Worm (Caenorhabditis elegans) whole organism, young adult: Measurements from ENCODE around the gene ZK353.4.
A peak's percentile ranks its signal among the peaks of the same experiment; 100 is the strongest.

ENCODE experiments used
- B0019.2 ChIP-seq: fragments of 200-800 bp; sonication (Bioruptor generic); conservative IDR thresholded peaks from 2 replicates; pipeline ENCODE4 v1.3.6; 2022; ENCODE audit warnings: missing genetic modification reagents, missing genetic modification characterization, missing compliant biosample characterization
- B0336.3 ChIP-seq: fragments of 200-800 bp; sonication (Bioruptor generic); IDR thresholded peaks from 2 replicates; pipeline ENCODE4 v1.3.6; 2022; ENCODE audit warnings: missing genetic modification characterization, missing compliant biosample characterization
- F22D6.2 ChIP-seq: sonication (generic microtip); optimal IDR thresholded peaks from 2 replicates; lab custom pipeline; 2016; ENCODE audit warnings: mild to moderate bottlenecking, missing genetic modification characterization, missing compliant biosample characterization
- F37B4.10 ChIP-seq: fragments of 200-800 bp; sonication (Bioruptor generic); IDR thresholded peaks from 2 replicates; pipeline ENCODE4 v1.3.6; 2022; ENCODE audit warnings: missing genetic modification characterization, missing compliant biosample characterization
- F39B2.1 ChIP-seq: fragments of 200-800 bp; sonication (Bioruptor generic); IDR thresholded peaks from 2 replicates; pipeline ENCODE4 v1.3.6; 2022; ENCODE audit warnings: missing genetic modification reagents, missing genetic modification characterization, missing compliant biosample characterization
- F55B11.4 ChIP-seq: sonication (generic microtip); optimal IDR thresholded peaks from 2 replicates; lab custom pipeline; 2016; ENCODE audit warnings: missing compliant biosample characterization, missing genetic modification characterization, borderline replicate concordance; ENCODE audit not compliant: insufficient read depth
- F57A8.1 ChIP-seq: fragments of 200-800 bp; sonication (Bioruptor generic); optimal IDR thresholded peaks from 2 replicates; lab custom pipeline; 2018; ENCODE audit warnings: mild to moderate bottlenecking, missing genetic modification characterization, moderate library complexity, missing compliant biosample characterization
- Y56A3A.18 ChIP-seq: fragments of 200-800 bp; sonication (Bioruptor generic); IDR thresholded peaks from 2 replicates; pipeline ENCODE4 v1.3.6; 2022; ENCODE audit warnings: missing genetic modification reagents, missing genetic modification characterization, missing compliant biosample characterization
- Y79H2A.3 ChIP-seq: fragments of 200-800 bp; sonication (Bioruptor generic); conservative IDR thresholded peaks from 2 replicates; pipeline ENCODE4 v1.3.6; 2022; ENCODE audit warnings: missing genetic modification reagents, missing genetic modification characterization, missing compliant biosample characterization
- Y95B8A.8 ChIP-seq: fragments of 200-800 bp; sonication (Bioruptor generic); IDR thresholded peaks from 2 replicates; pipeline ENCODE4 v1.3.6; 2022; ENCODE audit warnings: missing genetic modification reagents, missing genetic modification characterization, missing compliant biosample characterization
- aptf-3 ChIP-seq: fragments of 200-800 bp; sonication (Bioruptor generic); IDR thresholded peaks from 2 replicates; pipeline ENCODE4 v1.3.6; 2022; ENCODE audit warnings: missing genetic modification characterization, missing compliant biosample characterization
- attf-3 ChIP-seq: fragments of 200-800 bp; sonication (Bioruptor generic); conservative IDR thresholded peaks from 2 replicates; pipeline ENCODE4 v1.3.6; 2022; ENCODE audit warnings: missing genetic modification reagents, missing genetic modification characterization, missing compliant biosample characterization
- bed-2 ChIP-seq: fragments of 200-800 bp; sonication (Bioruptor generic); IDR thresholded peaks from 2 replicates; pipeline ENCODE4 v1.3.6; 2022; ENCODE audit warnings: missing genetic modification reagents, missing genetic modification characterization, missing compliant biosample characterization
- cebp-1 ChIP-seq, 2 experiments: fragments of 200-800 bp in 1 of 2; sonication (Bioruptor generic) in 1 of 2; sonication (generic microtip) in 1 of 2; IDR thresholded peaks in 1 of 2; optimal IDR thresholded peaks in 1 of 2; 2 replicates each; pipeline versions ENCODE4 v1.3.6 to Lab custom; 2017 to 2022; ENCODE audit warnings: missing compliant biosample characterization in 2 of 2, missing genetic modification characterization in 2 of 2, mild to moderate bottlenecking in 1 of 2, missing genetic modification reagents in 1 of 2, moderate library complexity in 1 of 2
- ceh-100 ChIP-seq: fragments of 200-800 bp; sonication (Bioruptor generic); IDR thresholded peaks from 2 replicates; pipeline ENCODE4 v1.3.6; 2022; ENCODE audit warnings: missing genetic modification reagents, missing genetic modification characterization, missing compliant biosample characterization
- die-1 ChIP-seq: sonication (generic microtip); optimal IDR thresholded peaks from 2 replicates; lab custom pipeline; 2016; ENCODE audit warnings: missing genotype, mild to moderate bottlenecking, missing genetic modification characterization, missing compliant biosample characterization
- dox-1 ChIP-seq: fragments of 200-800 bp; sonication (Bioruptor generic); IDR thresholded peaks from 2 replicates; pipeline ENCODE4 v1.3.6; 2022; ENCODE audit warnings: missing genetic modification reagents, missing genetic modification characterization, missing compliant biosample characterization
- egl-44 ChIP-seq: fragments of 200-800 bp; sonication (Bioruptor generic); IDR thresholded peaks from 2 replicates; pipeline ENCODE4 v1.3.6; 2022; ENCODE audit warnings: missing genetic modification reagents, missing genetic modification characterization, missing compliant biosample characterization
- ekl-4 ChIP-seq: fragments of 200-800 bp; sonication (Bioruptor generic); IDR thresholded peaks from 2 replicates; pipeline ENCODE4 v1.3.6; 2022; ENCODE audit warnings: missing genetic modification reagents, missing genetic modification characterization, missing compliant biosample characterization
- ets-4 ChIP-seq: fragments of 200-800 bp; sonication (Bioruptor generic); optimal IDR thresholded peaks from 2 replicates; lab custom pipeline; 2018; ENCODE audit warnings: mild to moderate bottlenecking, missing genetic modification characterization, missing compliant biosample characterization
- hlh-26 ChIP-seq: fragments of 200-800 bp; sonication (Bioruptor generic); conservative IDR thresholded peaks from 2 replicates; pipeline ENCODE4 v1.3.6; 2022; ENCODE audit warnings: missing genetic modification reagents, missing genetic modification characterization, missing compliant biosample characterization
- hrde-1 ChIP-seq: sonication (generic microtip); optimal IDR thresholded peaks from 2 replicates; lab custom pipeline; 2016; ENCODE audit warnings: missing genetic modification characterization, mild to moderate bottlenecking, missing compliant biosample characterization, moderate library complexity, missing genotype, missing genetic modification reagents, borderline replicate concordance
- lag-1 ChIP-seq: fragments of 200-800 bp; sonication (Bioruptor generic); IDR thresholded peaks from 2 replicates; pipeline ENCODE4 v1.3.6; 2022; ENCODE audit warnings: missing genetic modification reagents, missing genetic modification characterization, missing compliant biosample characterization
- let-607 ChIP-seq, 2 experiments: fragments of 200-800 bp in 1 of 2; sonication (Bioruptor generic) in 1 of 2; sonication (generic microtip) in 1 of 2; optimal IDR thresholded peaks; 2 replicates each; lab custom pipeline; 2016 to 2018; ENCODE audit warnings: mild to moderate bottlenecking in 2 of 2, missing compliant biosample characterization in 2 of 2, missing genetic modification characterization in 2 of 2, moderate library complexity in 2 of 2, missing genotype in 1 of 2
- lsy-27 ChIP-seq: sonication (generic microtip); optimal IDR thresholded peaks from 2 replicates; lab custom pipeline; 2017; ENCODE audit warnings: missing genetic modification characterization, mild to moderate bottlenecking, missing compliant biosample characterization, antibody characterized with exemption, missing genotype, borderline replicate concordance; ENCODE audit not compliant: insufficient read depth
- madf-6 ChIP-seq: fragments of 200-800 bp; sonication (Bioruptor generic); IDR thresholded peaks from 2 replicates; pipeline ENCODE4 v1.3.6; 2022; ENCODE audit warnings: missing genetic modification reagents, missing genetic modification characterization, missing compliant biosample characterization
- mcd-1 ChIP-seq: fragments of 200-800 bp; sonication (Bioruptor generic); IDR thresholded peaks from 2 replicates; pipeline ENCODE4 v1.3.6; 2022; ENCODE audit warnings: missing genetic modification reagents, missing genetic modification characterization, missing compliant biosample characterization
- mes-4 ChIP-seq: sonication (generic microtip); optimal IDR thresholded peaks from 2 replicates; lab custom pipeline; 2016; ENCODE audit warnings: missing genotype, missing genetic modification characterization, missing compliant biosample characterization
- nhr-120 ChIP-seq: fragments of 200-800 bp; sonication (Bioruptor generic); IDR thresholded peaks from 2 replicates; pipeline ENCODE4 v1.3.6; 2022; ENCODE audit warnings: missing genetic modification characterization, missing compliant biosample characterization
- nhr-27 ChIP-seq: fragments of 200-800 bp; sonication (Bioruptor generic); optimal IDR thresholded peaks from 2 replicates; lab custom pipeline; 2018; ENCODE audit warnings: mild to moderate bottlenecking, missing genetic modification characterization, moderate library complexity, missing compliant biosample characterization
- nhr-80 ChIP-seq: sonication (generic microtip); optimal IDR thresholded peaks from 2 replicates; lab custom pipeline; 2016; ENCODE audit warnings: missing genetic modification characterization, missing compliant biosample characterization
- nhr-90 ChIP-seq: sonication (generic microtip); optimal IDR thresholded peaks from 2 replicates; lab custom pipeline; 2016; ENCODE audit warnings: missing genotype, mild to moderate bottlenecking, missing genetic modification characterization, missing compliant biosample characterization
- pbrm-1 ChIP-seq: fragments of 200-800 bp; sonication (Bioruptor generic); IDR thresholded peaks from 2 replicates; pipeline ENCODE4 v1.3.6; 2022; ENCODE audit warnings: missing genetic modification reagents, missing genetic modification characterization, missing compliant biosample characterization
- pha-4 ChIP-seq: fragments of 150-350 bp; sonication (generic microtip); optimal IDR thresholded peaks from 2 replicates; lab custom pipeline; 2014; ENCODE audit warnings: missing biosample characterization, missing genetic modification reagents, missing genetic modification characterization
- repo-1 ChIP-seq: sonication (generic microtip); optimal IDR thresholded peaks from 2 replicates; lab custom pipeline; 2017; ENCODE audit warnings: mild to moderate bottlenecking, missing genetic modification characterization, missing compliant biosample characterization
- rpc-1 ChIP-seq, 2 experiments: fragments of 150-350 bp in 1 of 2; sonication (generic microtip) in 1 of 2; optimal IDR thresholded peaks; 2 replicates each; lab custom pipeline; 2014 to 2018; ENCODE audit warnings: missing biosample characterization in 1 of 2, missing genetic modification characterization in 1 of 2, missing genetic modification reagents in 1 of 2, missing genotype in 1 of 2
- snpc-1.1 ChIP-seq: sonication (generic microtip); optimal IDR thresholded peaks from 2 replicates; lab custom pipeline; 2017; ENCODE audit warnings: missing genetic modification characterization, mild to moderate bottlenecking, missing compliant biosample characterization, antibody characterized with exemption, moderate library complexity, missing genotype, missing genetic modification reagents; ENCODE audit not compliant: insufficient read depth
- snpc-1.3 ChIP-seq: sonication (generic microtip); optimal IDR thresholded peaks from 2 replicates; lab custom pipeline; 2017; ENCODE audit warnings: missing genetic modification characterization, mild to moderate bottlenecking, missing compliant biosample characterization, antibody characterized with exemption, moderate library complexity, missing genotype, missing genetic modification reagents; ENCODE audit not compliant: insufficient read depth
- snpc-3.4 ChIP-seq: sonication (generic microtip); optimal IDR thresholded peaks from 2 replicates; lab custom pipeline; 2017; ENCODE audit warnings: missing genetic modification characterization, mild to moderate bottlenecking, missing compliant biosample characterization, antibody characterized with exemption, moderate library complexity, missing genotype, missing genetic modification reagents
- snpc-4 ChIP-seq, 5 experiments: fragments of 150-350 bp in 1 of 5; sonication (generic microtip) in 4 of 5; optimal IDR thresholded peaks; 2 replicates each; lab custom pipeline; 2014 to 2018; ENCODE audit warnings: missing genetic modification characterization in 5 of 5, missing biosample characterization in 3 of 5, antibody characterized with exemption in 2 of 5, mild to moderate bottlenecking in 2 of 5, missing compliant biosample characterization in 2 of 5, missing genotype in 2 of 5, moderate library complexity in 2 of 5, missing genetic modification reagents in 1 of 5
- somi-1 ChIP-seq: fragments of 200-800 bp; sonication (Bioruptor generic); optimal IDR thresholded peaks from 2 replicates; lab custom pipeline; 2018; ENCODE audit warnings: mild to moderate bottlenecking, missing genetic modification characterization, missing compliant biosample characterization
- unc-130 ChIP-seq: sonication (generic microtip); optimal IDR thresholded peaks from 2 replicates; lab custom pipeline; 2016; ENCODE audit warnings: missing genetic modification reagents, missing genetic modification characterization, missing compliant biosample characterization
- zfh-2 ChIP-seq: fragments of 200-800 bp; sonication (Bioruptor generic); conservative IDR thresholded peaks from 2 replicates; pipeline ENCODE4 v1.3.6; 2022; ENCODE audit warnings: missing genetic modification reagents, missing genetic modification characterization, missing compliant biosample characterization
- ztf-25 ChIP-seq: fragments of 200-800 bp; sonication (Bioruptor generic); IDR thresholded peaks from 2 replicates; pipeline ENCODE4 v1.3.6; 2022; ENCODE audit warnings: missing genetic modification reagents, missing genetic modification characterization, missing compliant biosample characterization
- ztf-6 ChIP-seq: fragments of 200-800 bp; sonication (Bioruptor generic); IDR thresholded peaks from 2 replicates; pipeline ENCODE4 v1.3.6; 2022; ENCODE audit warnings: missing genetic modification reagents, missing genetic modification characterization, missing compliant biosample characterization

ZK353.4 gene

ce11 chrIII:8402633-8403032, 13.2 kb upstream of the ZK353.4 start:
- TF ChIP-seq mes-4 (tag; lab: Kevin White, UChicago) (no peak), Y79H2A.3 (no peak), nhr-27 (tag; lab: Kevin White, UChicago) (no peak), snpc-1.3 (tag; lab: Kevin White, UChicago) (no peak), repo-1 (tag; lab: Kevin White, UChicago) (no peak), attf-3 (GFP tag; lab: Robert Waterston, UW) (no peak), F55B11.4 (tag; lab: Kevin White, UChicago) (no peak), F57A8.1 (GFP tag; lab: Kevin White, UChicago) (no peak), F22D6.2 (tag; lab: Kevin White, UChicago) (no peak), snpc-3.4 (no peak), cebp-1 (GFP tag; IDR thresholded peaks at IDR 0.05; lab: Robert Waterston, UW) (no peak), cebp-1 (tag; optimal IDR thresholded peaks at IDR 0.05; lab: Kevin White, UChicago) (no peak), die-1 (tag; lab: Kevin White, UChicago) (no peak), ztf-25 (no peak), snpc-1.1 (no peak), B0019.2 (GFP tag; lab: Robert Waterston, UW) (no peak), zfh-2 (GFP tag; lab: Robert Waterston, UW) (no peak), egl-44 (no peak)

ce11 chrIII:8401887-8402286, 12.4 kb upstream of the ZK353.4 start, which contains the start of gene lap-1:
Gene lap-1, minus strand, starts transcription at chrIII:8401928.
- no peak for TF ChIP-seq cebp-1 (GFP tag; IDR thresholded peaks at IDR 0.05; lab: Robert Waterston, UW)
- peak; percentile 28 for TF ChIP-seq cebp-1 (tag; optimal IDR thresholded peaks at IDR 0.05; lab: Kevin White, UChicago)
- no peak for TF ChIP-seq bed-2
- TF ChIP-seq ceh-100 = no peak
- no peak for TF ChIP-seq rpc-1 (optimal IDR thresholded peaks at IDR 0.05; lab: Kevin White, UChicago)
- no peak for TF ChIP-seq rpc-1 (tag; optimal IDR thresholded peaks at IDR 0.05; lab: Kevin White, UChicago)
- no peak for TF ChIP-seq egl-44
- no peak for TF ChIP-seq snpc-4 (GFP tag; optimal IDR thresholded peaks at IDR 0.05; lab: Kevin White, UChicago)
- no peak for TF ChIP-seq snpc-4 (tag; optimal IDR thresholded peaks at IDR 0.05; lab: Kevin White, UChicago)
- TF ChIP-seq lag-1 (GFP tag; lab: Robert Waterston, UW) = no peak
- TF ChIP-seq pha-4 (tag; lab: Kevin White, UChicago) = no peak
- no peak for TF ChIP-seq ekl-4
- no peak for TF ChIP-seq pbrm-1
- peak; percentile 48 for TF ChIP-seq nhr-80 (tag; lab: Kevin White, UChicago)
- TF ChIP-seq F39B2.1 (GFP tag; lab: Robert Waterston, UW) = no peak
- TF ChIP-seq nhr-120 = no peak
- no peak for TF ChIP-seq aptf-3 (GFP tag; lab: Robert Waterston, UW)
- TF ChIP-seq F37B4.10 = no peak
- TF ChIP-seq B0336.3 (GFP tag; lab: Robert Waterston, UW) = no peak
- TF ChIP-seq madf-6 (GFP tag; lab: Robert Waterston, UW) = no peak
- no peak for TF ChIP-seq hlh-26 (GFP tag; lab: Robert Waterston, UW)
- TF ChIP-seq, all 124 proteins: peak for 2

- TF ChIP-seq let-607 (tag; optimal IDR thresholded peaks at IDR 0.05; lab: Kevin White, UChicago) = no peak
- no peak for TF ChIP-seq nhr-90 (tag; lab: Kevin White, UChicago)
- peak; percentile 66 for TF ChIP-seq ets-4 (GFP tag; lab: Kevin White, UChicago)
- TF ChIP-seq lsy-27 (tag; lab: Kevin White, UChicago) = no peak
- TF ChIP-seq dox-1 = peak; percentile 44; the same call in 1 of the 2 replicates
- TF ChIP-seq hrde-1 (tag; lab: Kevin White, UChicago) = no peak
- no peak for TF ChIP-seq Y95B8A.8 (GFP tag; lab: Robert Waterston, UW)
- no peak for TF ChIP-seq snpc-3.4
- TF ChIP-seq Y56A3A.18 (GFP tag; lab: Robert Waterston, UW) = no peak
- TF ChIP-seq B0336.3 (GFP tag; lab: Robert Waterston, UW) = no peak
- no peak for TF ChIP-seq unc-130 (GFP tag; lab: Kevin White, UChicago)
- no peak for TF ChIP-seq ztf-6 (GFP tag; lab: Robert Waterston, UW)
- no peak for TF ChIP-seq mcd-1 (GFP tag; lab: Robert Waterston, UW)
- no peak for TF ChIP-seq somi-1 (GFP tag; lab: Kevin White, UChicago)
Observed at ce11 chrIII:8400478-8400877, 11.0 kb upstream of the ZK353.4 start.
